Worm (Caenorhabditis elegans) whole organism, mixed stage, embryonic: ENCODE results near the gene egl-27.

Experiments used
- M03D4.4 ChIP-seq: sonication (generic microtip); optimal IDR thresholded peaks from 2 replicates; lab custom pipeline; 2017; ENCODE audit warnings: mild to moderate bottlenecking, missing genetic modification characterization, missing compliant biosample characterization
- bed-3 ChIP-seq: fragments of 200-800 bp; sonication (Bioruptor generic); optimal IDR thresholded peaks from 3 replicates; lab custom pipeline; 2018; ENCODE audit warnings: mild to moderate bottlenecking, missing genetic modification characterization, moderate library complexity, missing compliant biosample characterization
- blmp-1 ChIP-seq: fragments of 150-350 bp; optimal IDR thresholded peaks from 2 replicates; lab custom pipeline; 2014; ENCODE audit warnings: missing biosample characterization, missing genetic modification characterization
- ceh-39 ChIP-seq: fragments of 150-350 bp; optimal IDR thresholded peaks from 2 replicates; lab custom pipeline; 2014; ENCODE audit warnings: missing biosample characterization, missing genetic modification characterization
- ceh-43 ChIP-seq: fragments of 200-800 bp; sonication (Bioruptor generic); optimal IDR thresholded peaks from 2 replicates; lab custom pipeline; 2018; ENCODE audit warnings: mild to moderate bottlenecking, missing genetic modification characterization, moderate library complexity, missing compliant biosample characterization
- ceh-83 ChIP-seq: fragments of 200-800 bp; sonication (Bioruptor generic); optimal IDR thresholded peaks from 2 replicates; lab custom pipeline; 2018; ENCODE audit warnings: mild to moderate bottlenecking, missing genetic modification characterization, missing compliant biosample characterization
- ces-1 ChIP-seq: fragments of 150-350 bp; optimal IDR thresholded peaks from 2 replicates; lab custom pipeline; 2014; ENCODE audit warnings: missing biosample characterization, missing genetic modification reagents, missing genetic modification characterization
- cnd-1 ChIP-seq: fragments of 200-800 bp; sonication (Bioruptor generic); optimal IDR thresholded peaks from 2 replicates; lab custom pipeline; 2018; ENCODE audit warnings: mild to moderate bottlenecking, missing genetic modification characterization, missing compliant biosample characterization
- drap-1 ChIP-seq: fragments of 200-800 bp; sonication (Bioruptor generic); optimal IDR thresholded peaks from 3 replicates; lab custom pipeline; 2018; ENCODE audit warnings: mild to moderate bottlenecking, missing genetic modification characterization, missing compliant biosample characterization
- elt-1 ChIP-seq: sonication (generic microtip); optimal IDR thresholded peaks from 2 replicates; lab custom pipeline; 2017; ENCODE audit warnings: missing genetic modification characterization, mild to moderate bottlenecking, missing compliant biosample characterization, antibody characterized with exemption, moderate library complexity, borderline replicate concordance; ENCODE audit not compliant: insufficient read depth
- elt-3 ChIP-seq: fragments of 150-350 bp; optimal IDR thresholded peaks from 2 replicates; lab custom pipeline; 2014; ENCODE audit warnings: missing biosample characterization, missing genetic modification characterization
- flh-1 ChIP-seq: fragments of 200-800 bp; sonication (Bioruptor generic); optimal IDR thresholded peaks from 2 replicates; lab custom pipeline; 2018; ENCODE audit warnings: mild to moderate bottlenecking, missing genetic modification characterization, moderate library complexity, missing compliant biosample characterization
- ham-2 ChIP-seq: fragments of 200-800 bp; sonication (Bioruptor generic); optimal IDR thresholded peaks from 2 replicates; lab custom pipeline; 2018; ENCODE audit warnings: mild to moderate bottlenecking, missing genetic modification characterization, missing compliant biosample characterization
- hlh-1 ChIP-seq: fragments of 150-350 bp; optimal IDR thresholded peaks from 2 replicates; lab custom pipeline; 2014; ENCODE audit warnings: missing biosample characterization, missing genetic modification reagents, missing genetic modification characterization
- lin-13 ChIP-seq: fragments of 150-350 bp; optimal IDR thresholded peaks from 2 replicates; lab custom pipeline; 2014; ENCODE audit warnings: missing biosample characterization, missing genetic modification characterization
- lin-32 ChIP-seq: fragments of 200-800 bp; sonication (Bioruptor generic); optimal IDR thresholded peaks from 2 replicates; lab custom pipeline; 2018; ENCODE audit warnings: mild to moderate bottlenecking, missing genetic modification characterization, missing compliant biosample characterization
- lsy-2 ChIP-seq: fragments of 150-350 bp; optimal IDR thresholded peaks from 2 replicates; lab custom pipeline; 2014; ENCODE audit warnings: missing biosample characterization, missing genetic modification characterization
- mab-5 ChIP-seq: fragments of 150-350 bp; optimal IDR thresholded peaks from 2 replicates; lab custom pipeline; 2014; ENCODE audit warnings: missing biosample characterization, missing genetic modification characterization
- mep-1 ChIP-seq: fragments of 150-350 bp; optimal IDR thresholded peaks from 2 replicates; lab custom pipeline; 2017; ENCODE audit warnings: missing biosample characterization, missing genetic modification reagents, missing genetic modification characterization, inconsistent platforms
- mls-2 ChIP-seq: sonication (generic microtip); optimal IDR thresholded peaks from 2 replicates; lab custom pipeline; 2016; ENCODE audit warnings: mild to moderate bottlenecking, missing genetic modification characterization, moderate library complexity, missing compliant biosample characterization
- nhr-12 ChIP-seq: fragments of 150-350 bp; optimal IDR thresholded peaks from 2 replicates; lab custom pipeline; 2014; ENCODE audit warnings: missing biosample characterization, missing genetic modification characterization
- nhr-2 ChIP-seq: fragments of 150-350 bp; optimal IDR thresholded peaks from 2 replicates; lab custom pipeline; 2014; ENCODE audit warnings: missing biosample characterization, missing genetic modification characterization
- nhr-237 ChIP-seq: fragments of 150-350 bp; optimal IDR thresholded peaks from 2 replicates; lab custom pipeline; 2014; ENCODE audit warnings: missing biosample characterization, missing genetic modification characterization
- nhr-28 ChIP-seq: fragments of 150-350 bp; optimal IDR thresholded peaks from 2 replicates; lab custom pipeline; 2014; ENCODE audit warnings: missing biosample characterization, missing genetic modification characterization
- nhr-76 ChIP-seq: sonication (generic microtip); optimal IDR thresholded peaks from 2 replicates; lab custom pipeline; 2017; ENCODE audit warnings: missing biosample characterization, missing genetic modification characterization
- pha-4 ChIP-seq: fragments of 150-350 bp; optimal IDR thresholded peaks from 2 replicates; lab custom pipeline; 2018; ENCODE audit warnings: missing biosample characterization, missing genetic modification reagents, missing genetic modification characterization
- sem-2 ChIP-seq: fragments of 200-800 bp; sonication (Bioruptor generic); optimal IDR thresholded peaks from 2 replicates; lab custom pipeline; 2018; ENCODE audit warnings: mild to moderate bottlenecking, missing genetic modification characterization, missing compliant biosample characterization
- sptf-1 ChIP-seq: sonication (generic microtip); optimal IDR thresholded peaks from 2 replicates; lab custom pipeline; 2017; ENCODE audit warnings: mild to moderate bottlenecking, missing genetic modification characterization, moderate library complexity, missing compliant biosample characterization
- tbx-8 ChIP-seq: fragments of 200-800 bp; sonication (Bioruptor generic); optimal IDR thresholded peaks from 2 replicates; lab custom pipeline; 2018; ENCODE audit warnings: mild to moderate bottlenecking, missing genetic modification characterization, moderate library complexity, missing compliant biosample characterization
- unc-120 ChIP-seq: sonication (generic microtip); optimal IDR thresholded peaks from 2 replicates; lab custom pipeline; 2017; ENCODE audit warnings: missing genetic modification characterization, missing compliant biosample characterization; ENCODE audit not compliant: poor library complexity, severe bottlenecking
- unc-39 ChIP-seq: fragments of 150-350 bp; optimal IDR thresholded peaks from 2 replicates; lab custom pipeline; 2014; ENCODE audit warnings: missing biosample characterization, missing genetic modification characterization
- unc-62 ChIP-seq: fragments of 150-350 bp; optimal IDR thresholded peaks from 2 replicates; lab custom pipeline; 2014; ENCODE audit warnings: missing biosample characterization, missing genetic modification reagents, missing genetic modification characterization
- zip-8 ChIP-seq: fragments of 150-350 bp; optimal IDR thresholded peaks from 2 replicates; lab custom pipeline; 2014; ENCODE audit warnings: missing biosample characterization, missing genetic modification characterization
- ztf-11 ChIP-seq: fragments of 150-350 bp; optimal IDR thresholded peaks from 2 replicates; lab custom pipeline; 2014; ENCODE audit warnings: missing biosample characterization, missing genetic modification characterization

The egl-27 gene

DNA sequence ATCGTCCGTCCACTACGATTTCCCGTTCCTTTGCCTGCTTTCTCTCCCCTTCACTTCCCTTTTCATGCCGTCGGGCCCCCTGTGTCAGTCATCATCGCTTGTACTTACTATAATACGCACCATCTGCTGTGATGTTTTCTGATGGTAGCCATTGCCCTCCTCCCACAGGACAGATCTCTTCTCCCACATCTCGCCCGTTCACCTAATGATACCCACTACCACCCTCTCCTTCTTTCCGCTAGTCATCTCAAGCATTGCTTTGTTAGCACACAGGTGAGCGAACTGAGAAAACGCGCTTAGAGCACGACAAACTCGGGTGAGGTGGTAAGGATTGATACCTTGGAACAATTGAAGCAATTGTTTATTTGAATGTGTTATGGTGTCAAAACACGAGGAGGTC, 3.9 kb upstream of the egl-27 start:
- TF ChIP-seq nhr-28 (tag; lab: Kevin White, UChicago), result no peak
- no peak for TF ChIP-seq ceh-39 (tag; lab: Kevin White, UChicago)
- TF ChIP-seq unc-62 (GFP tag; lab: Kevin White, UChicago), result no peak
- TF ChIP-seq lsy-2 (tag; lab: Kevin White, UChicago), result no peak
- TF ChIP-seq ham-2, result peak; percentile 72
- peak; percentile 29 for TF ChIP-seq mls-2 (tag; lab: Kevin White, UChicago)
- TF ChIP-seq mep-1 (tag; lab: Kevin White, UChicago), result peak; percentile 35
- peak; percentile 64 for TF ChIP-seq nhr-2 (tag; lab: Kevin White, UChicago)
- TF ChIP-seq cnd-1 (tag; lab: Kevin White, UChicago), result peak; percentile 62
- peak; percentile 7 for TF ChIP-seq ztf-11 (tag; lab: Kevin White, UChicago)
- no peak for TF ChIP-seq mab-5 (tag; lab: Kevin White, UChicago)
- no peak for TF ChIP-seq nhr-76 (tag; lab: Kevin White, UChicago)

DNA sequence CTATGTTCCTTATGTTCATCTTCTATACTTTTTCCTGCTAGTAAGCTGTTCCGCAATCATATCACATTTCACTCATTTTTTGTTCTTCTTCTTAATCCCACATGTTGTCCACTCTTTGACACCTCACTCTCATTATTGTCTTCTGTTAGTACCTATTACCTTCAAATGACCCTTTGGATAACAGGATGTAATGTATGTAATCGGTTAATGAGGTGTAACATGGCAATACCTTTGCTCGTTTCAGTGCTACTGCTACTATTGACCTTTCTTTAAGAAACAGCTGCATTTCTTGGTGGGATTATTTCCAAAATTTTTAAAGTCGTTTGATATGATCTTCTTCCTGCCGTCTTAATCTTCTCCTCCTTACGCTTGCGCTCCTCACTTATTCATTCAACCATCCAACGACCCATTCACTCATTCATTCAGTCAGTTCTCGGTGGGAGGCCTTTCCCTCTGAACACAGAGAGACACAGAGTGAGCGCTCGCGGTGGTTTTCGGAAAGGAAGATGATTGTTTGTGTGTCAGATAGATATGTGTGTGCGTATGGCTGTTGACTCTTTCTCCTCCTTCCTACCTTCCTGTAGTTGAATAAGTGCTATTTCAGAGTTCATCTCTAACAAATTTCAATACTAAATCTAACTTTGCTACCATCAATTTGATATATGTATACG, 3.1 kb upstream of the egl-27 start:
- TF ChIP-seq elt-1 (tag; lab: Kevin White, UChicago), result peak; percentile 1
- no peak for TF ChIP-seq hlh-1 (tag; lab: Kevin White, UChicago)
- TF ChIP-seq sptf-1 (tag; lab: Kevin White, UChicago), result peak; percentile 44
- TF ChIP-seq mep-1 (tag; lab: Kevin White, UChicago), result peak; percentile 17
- peak; percentile 55 for TF ChIP-seq ceh-83
- TF ChIP-seq cnd-1 (tag; lab: Kevin White, UChicago), result no peak
- TF ChIP-seq blmp-1, result no peak
- no peak for TF ChIP-seq ces-1 (GFP tag; lab: Kevin White, UChicago)
- TF ChIP-seq lin-13 (tag; lab: Kevin White, UChicago), result no peak
- no peak for TF ChIP-seq unc-39 (tag; lab: Kevin White, UChicago)
- no peak for TF ChIP-seq mls-2 (tag; lab: Kevin White, UChicago)
- no peak for TF ChIP-seq ceh-43 (GFP tag; lab: Kevin White, UChicago)
- TF ChIP-seq unc-62 (GFP tag; lab: Kevin White, UChicago), result peak; percentile 24
- TF ChIP-seq nhr-28 (tag; lab: Kevin White, UChicago), result no peak
- peak; percentile 93 for TF ChIP-seq nhr-2 (tag; lab: Kevin White, UChicago)
- no peak for TF ChIP-seq M03D4.4 (tag; lab: Kevin White, UChicago)
- TF ChIP-seq pha-4 (tag; lab: Kevin White, UChicago), result peak; percentile 56
- no peak for TF ChIP-seq sem-2 (GFP tag; lab: Kevin White, UChicago)

ce11 chrII:6832207-6832606, 2.6 kb upstream of the egl-27 start:
- TF ChIP-seq flh-1 (GFP tag; lab: Kevin White, UChicago) (no peak), bed-3 (no peak), ham-2 (no peak), drap-1 (GFP tag; lab: Kevin White, UChicago) (no peak), nhr-237 (no peak), nhr-2 (tag; lab: Kevin White, UChicago) (no peak), ces-1 (GFP tag; lab: Kevin White, UChicago) (peak; percentile 29), M03D4.4 (tag; lab: Kevin White, UChicago) (no peak)

DNA sequence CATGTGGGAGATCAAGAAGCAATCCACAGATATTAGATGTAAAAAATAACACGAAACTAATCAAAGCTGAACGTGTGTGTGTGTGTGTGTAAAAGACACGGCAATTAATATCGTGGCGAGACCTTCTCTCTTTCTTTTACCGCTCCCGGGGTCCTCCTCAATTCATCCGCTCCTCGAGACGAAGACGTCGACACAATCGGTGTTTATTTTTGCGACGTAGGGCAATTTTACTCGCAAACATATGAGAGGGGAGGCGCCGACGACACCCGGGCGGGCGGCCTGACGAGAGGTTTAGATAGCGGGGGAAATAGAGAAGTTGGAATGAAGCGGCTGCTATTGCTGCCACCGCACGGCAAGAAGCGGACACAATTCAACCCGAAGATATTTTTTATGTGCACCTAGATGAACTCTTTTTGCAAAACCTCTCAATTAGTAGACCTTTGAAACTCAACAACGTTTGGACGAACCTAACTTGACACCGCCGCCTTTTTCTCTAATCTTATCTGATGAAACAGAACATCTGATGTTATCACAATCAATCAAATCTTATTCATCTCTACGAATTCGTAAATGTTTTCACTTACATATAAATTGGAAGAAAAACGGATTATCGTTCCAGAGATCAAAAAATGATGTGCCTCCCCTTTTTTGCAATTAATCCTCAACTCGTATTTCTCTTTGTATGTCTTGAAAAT, 2.0 kb upstream of the egl-27 start:
- TF ChIP-seq lin-32 (GFP tag; lab: Kevin White, UChicago) (no peak), drap-1 (GFP tag; lab: Kevin White, UChicago) (no peak), ceh-43 (GFP tag; lab: Kevin White, UChicago) (no peak), mls-2 (tag; lab: Kevin White, UChicago) (no peak), flh-1 (GFP tag; lab: Kevin White, UChicago) (no peak), elt-3 (tag; lab: Kevin White, UChicago) (no peak), ham-2 (peak; percentile 86), unc-120 (tag; lab: Kevin White, UChicago) (peak; percentile 28), hlh-1 (tag; lab: Kevin White, UChicago) (peak; percentile 60), zip-8 (no peak), elt-1 (tag; lab: Kevin White, UChicago) (peak; percentile 90), blmp-1 (no peak), bed-3 (no peak), mab-5 (tag; lab: Kevin White, UChicago) (no peak), nhr-76 (tag; lab: Kevin White, UChicago) (no peak), cnd-1 (tag; lab: Kevin White, UChicago) (no peak), nhr-28 (tag; lab: Kevin White, UChicago) (no peak), nhr-2 (tag; lab: Kevin White, UChicago) (no peak), tbx-8 (GFP tag; lab: Kevin White, UChicago) (no peak), nhr-237 (no peak), unc-62 (GFP tag; lab: Kevin White, UChicago) (peak; percentile 30), nhr-12 (no peak), sem-2 (GFP tag; lab: Kevin White, UChicago) (no peak), mep-1 (tag; lab: Kevin White, UChicago) (peak; percentile 2)
